Worm (Caenorhabditis elegans) whole organism, L4/young adult: Measurements from ENCODE around the gene ctf-4.

Source experiments
- W03F9.2 ChIP-seq: fragments of 150-350 bp; optimal IDR thresholded peaks from 2 replicates; lab custom pipeline; 2014; ENCODE audit warnings: missing biosample characterization, missing genetic modification characterization
- dao-5 ChIP-seq: sonication (generic microtip); optimal IDR thresholded peaks from 2 replicates; lab custom pipeline; 2016; ENCODE audit warnings: missing genotype, missing genetic modification characterization, moderate library complexity, missing compliant biosample characterization
- him-1 ChIP-seq: sonication (generic microtip); optimal IDR thresholded peaks from 2 replicates; lab custom pipeline; 2016; ENCODE audit warnings: missing genotype, missing genetic modification reagents, missing genetic modification characterization, missing compliant biosample characterization

ce11 chrV:10938739-10939138, 26.6 kb downstream of the ctf-4 start, which contains the start of gene F17C11.11:
- TF ChIP-seq him-1 (tag; lab: Kevin White, UChicago) (no peak), dao-5 (tag; lab: Kevin White, UChicago) (no peak), W03F9.2 (tag; lab: Kevin White, UChicago) (no peak)
